Fruit fly (Drosophila melanogaster) whole organism, wandering third instar larva: Measurements from ENCODE around the gene CG14864.

Experiments
- Abd-B ChIP-seq: fragments of >200 bp; optimal IDR thresholded peaks from 2 replicates; lab custom pipeline; 2017; ENCODE audit warnings: missing biosample characterization, missing genetic modification characterization
- CG32264 ChIP-seq: fragments of 200-800 bp; sonication (Bioruptor generic); optimal IDR thresholded peaks from 2 replicates; lab custom pipeline; 2016; ENCODE audit warnings: missing biosample characterization, missing genetic modification characterization
- CG9705 ChIP-seq: fragments of 200-800 bp; sonication (Bioruptor generic); optimal IDR thresholded peaks from 2 replicates; lab custom pipeline; 2018; ENCODE audit warnings: missing biosample characterization, mild to moderate bottlenecking, missing genetic modification characterization
- CrebA ChIP-seq: fragments of 200-800 bp; sonication (Bioruptor generic); optimal IDR thresholded peaks from 2 replicates; lab custom pipeline; 2016; ENCODE audit warnings: missing biosample characterization, mild to moderate bottlenecking, missing genetic modification characterization, borderline replicate concordance
- Dfd ChIP-seq: fragments of >200 bp; optimal IDR thresholded peaks from 2 replicates; lab custom pipeline; 2017; ENCODE audit warnings: missing biosample characterization, missing genetic modification characterization
- Dif ChIP-seq: fragments of 200-275, 200-300 bp; sonication (Bioruptor generic); optimal IDR thresholded peaks from 2 replicates; lab custom pipeline; 2018; ENCODE audit warnings: missing biosample characterization, missing genetic modification characterization; ENCODE audit not compliant: partially characterized antibody
- GATAd ChIP-seq: sonication (Bioruptor generic); optimal IDR thresholded peaks from 2 replicates; lab custom pipeline; 2016; ENCODE audit warnings: missing biosample characterization, missing genetic modification characterization
- HLH106 ChIP-seq: fragments of 200-800 bp; optimal IDR thresholded peaks from 3 replicates; lab custom pipeline; 2019; ENCODE audit warnings: missing biosample characterization, mild to moderate bottlenecking, missing genetic modification characterization, moderate library complexity
- Hnf4 ChIP-seq: fragments of 200-800 bp; sonication (Bioruptor generic); optimal IDR thresholded peaks from 2 replicates; lab custom pipeline; 2016; ENCODE audit warnings: missing biosample characterization, mild to moderate bottlenecking, missing genetic modification characterization
- Hr78 ChIP-seq: fragments of >200 bp; optimal IDR thresholded peaks from 2 replicates; lab custom pipeline; 2017; ENCODE audit warnings: missing biosample characterization, missing genetic modification characterization
- Hr83 ChIP-seq: fragments of 200-300 bp; sonication (Bioruptor generic); optimal IDR thresholded peaks from 2 replicates; lab custom pipeline; 2016; ENCODE audit warnings: missing biosample characterization, mild to moderate bottlenecking, missing genetic modification characterization, moderate library complexity; ENCODE audit not compliant: poor library complexity, severe bottlenecking
- Jra ChIP-seq: sonication (Bioruptor generic); optimal IDR thresholded peaks from 2 replicates; lab custom pipeline; 2016; ENCODE audit warnings: missing biosample characterization, missing genetic modification characterization
- Mio ChIP-seq: sonication (Bioruptor generic); optimal IDR thresholded peaks from 2 replicates; lab custom pipeline; 2016; ENCODE audit warnings: missing biosample characterization, missing genetic modification characterization
- Myc ChIP-seq: fragments of >200 bp; optimal IDR thresholded peaks from 2 replicates; lab custom pipeline; 2017
- N ChIP-seq: fragments of >200 bp; optimal IDR thresholded peaks from 2 replicates; lab custom pipeline; 2018; ENCODE audit warnings: missing biosample characterization, missing external identifiers, missing genetic modification characterization
- OdsH ChIP-seq: fragments of 200-800 bp; sonication (Bioruptor generic); optimal IDR thresholded peaks from 2 replicates; lab custom pipeline; 2016; ENCODE audit warnings: missing biosample characterization, mild to moderate bottlenecking, missing genetic modification characterization
- Rel ChIP-seq, 2 experiments: fragments of 200-800 bp; sonication (Bioruptor generic) in 1 of 2; optimal IDR thresholded peaks; 2 replicates in 1 of 2; 3 replicates in 1 of 2; lab custom pipeline; 2016 to 2019; ENCODE audit warnings: mild to moderate bottlenecking in 2 of 2, missing biosample characterization in 2 of 2, missing genetic modification characterization in 2 of 2, moderate library complexity in 1 of 2
- Sp1 ChIP-seq: fragments of 200-800 bp; sonication (Bioruptor generic); optimal IDR thresholded peaks from 3 replicates; lab custom pipeline; 2019; ENCODE audit warnings: missing biosample characterization, mild to moderate bottlenecking, missing genetic modification characterization, moderate library complexity
- Vsx2 ChIP-seq: fragments of 200-300, 225-300 bp; sonication (Bioruptor generic); optimal IDR thresholded peaks from 2 replicates; lab custom pipeline; 2018; ENCODE audit warnings: missing biosample characterization, missing genetic modification characterization; ENCODE audit not compliant: partially characterized antibody
- br ChIP-seq: fragments of 200-800 bp; sonication (Bioruptor generic); optimal IDR thresholded peaks from 2 replicates; lab custom pipeline; 2016; ENCODE audit warnings: missing biosample characterization, missing genetic modification characterization
- brk ChIP-seq: fragments of 200-800 bp; sonication (Bioruptor generic); optimal IDR thresholded peaks from 2 replicates; lab custom pipeline; 2016; ENCODE audit warnings: missing biosample characterization, mild to moderate bottlenecking, missing genetic modification characterization
- dl ChIP-seq, 2 experiments: fragments of 175-275, 200-275 bp in 1 of 2; fragments of 200-275 bp in 1 of 2; sonication (Bioruptor generic); optimal IDR thresholded peaks; lab custom pipeline; 2018; ENCODE audit warnings: mild to moderate bottlenecking in 2 of 2, missing biosample characterization in 2 of 2, missing genetic modification characterization in 2 of 2, moderate library complexity in 2 of 2; ENCODE audit not compliant: partially characterized antibody in 2 of 2, insufficient read depth in 1 of 2
- dmrt93B ChIP-seq: fragments of 200-800 bp; sonication (Bioruptor generic); optimal IDR thresholded peaks from 2 replicates; lab custom pipeline; 2018; ENCODE audit warnings: missing biosample characterization, mild to moderate bottlenecking, missing genetic modification characterization
- dsf ChIP-seq: sonication (Bioruptor generic); optimal IDR thresholded peaks from 2 replicates; lab custom pipeline; 2016; ENCODE audit warnings: missing biosample characterization, missing genetic modification characterization, borderline replicate concordance
- ey ChIP-seq: fragments of 200-800 bp; sonication (Bioruptor generic); optimal IDR thresholded peaks from 2 replicates; lab custom pipeline; 2016; ENCODE audit warnings: missing biosample characterization, missing genetic modification characterization
- foxo ChIP-seq, 2 experiments: fragments of 200-800 bp; sonication (Bioruptor generic); optimal IDR thresholded peaks; 2 replicates in 1 of 2; 3 replicates in 1 of 2; lab custom pipeline; 2016 to 2017; ENCODE audit warnings: missing biosample characterization in 2 of 2, missing genetic modification characterization in 2 of 2
- fru ChIP-seq: fragments of 200-800 bp; sonication (Bioruptor generic); optimal IDR thresholded peaks from 3 replicates; lab custom pipeline; 2016; ENCODE audit warnings: missing biosample characterization, mild to moderate bottlenecking, missing genetic modification characterization
- h ChIP-seq: fragments of 200-800 bp; sonication (Bioruptor generic); optimal IDR thresholded peaks from 3 replicates; lab custom pipeline; 2016; ENCODE audit warnings: missing biosample characterization, mild to moderate bottlenecking, missing genetic modification characterization
- jim ChIP-seq: fragments of 175-275, 200-325 bp; sonication (Bioruptor generic); optimal IDR thresholded peaks from 2 replicates; lab custom pipeline; 2016; ENCODE audit warnings: missing biosample characterization, mild to moderate bottlenecking, missing genetic modification characterization
- lola ChIP-seq: fragments of >200 bp; optimal IDR thresholded peaks from 2 replicates; lab custom pipeline; 2017; ENCODE audit warnings: missing biosample characterization, missing genetic modification characterization
- pan ChIP-seq: fragments of >200 bp; optimal IDR thresholded peaks from 2 replicates; lab custom pipeline; 2017
- psq ChIP-seq: fragments of 200-800 bp; sonication (Bioruptor generic); optimal IDR thresholded peaks from 3 replicates; lab custom pipeline; 2017; ENCODE audit warnings: missing biosample characterization, mild to moderate bottlenecking, missing genetic modification characterization, moderate library complexity
- rgr ChIP-seq: fragments of 200-800 bp; sonication (Bioruptor generic); optimal IDR thresholded peaks from 3 replicates; lab custom pipeline; 2016; ENCODE audit warnings: missing biosample characterization, mild to moderate bottlenecking, missing genetic modification characterization
- sage ChIP-seq: fragments of 200-800 bp; sonication (Bioruptor generic); optimal IDR thresholded peaks from 2 replicates; lab custom pipeline; 2016; ENCODE audit warnings: missing biosample characterization, mild to moderate bottlenecking, missing genetic modification characterization
- sv ChIP-seq: fragments of 200-800 bp; sonication (Bioruptor generic); optimal IDR thresholded peaks from 3 replicates; lab custom pipeline; 2016; ENCODE audit warnings: missing biosample characterization, missing genetic modification characterization
- tai ChIP-seq: sonication (Bioruptor generic); optimal IDR thresholded peaks from 2 replicates; lab custom pipeline; 2016; ENCODE audit warnings: missing biosample characterization, missing genetic modification characterization
- usp ChIP-seq: fragments of >200 bp; optimal IDR thresholded peaks from 2 replicates; lab custom pipeline; 2017; ENCODE audit warnings: missing biosample characterization, missing genetic modification characterization
- woc ChIP-seq: sonication (Bioruptor generic); optimal IDR thresholded peaks from 2 replicates; lab custom pipeline; 2016; ENCODE audit warnings: missing biosample characterization, mild to moderate bottlenecking, missing genetic modification characterization

CG14864 gene

DNA sequence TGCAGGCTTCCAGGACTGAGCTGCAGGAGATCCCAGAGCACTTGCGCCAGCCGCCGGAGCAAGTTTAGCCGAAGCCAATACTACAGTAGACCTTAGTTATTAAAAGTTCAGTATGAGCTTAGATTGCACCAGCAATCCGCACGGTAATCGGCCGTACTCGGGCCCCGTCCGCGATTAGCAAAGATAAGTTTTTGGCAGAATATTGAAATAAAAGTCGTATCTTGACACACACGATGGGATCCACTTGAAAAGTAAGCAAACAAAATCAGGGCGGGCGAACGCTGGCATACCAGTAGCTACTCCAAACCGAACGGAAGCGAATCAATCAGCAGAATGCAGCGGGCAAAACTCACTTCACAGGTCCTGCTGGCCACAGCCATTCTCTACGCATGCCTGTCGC, 38.1 kb downstream of the CG14864 start, which contains the start of gene CG34316:
Gene CG34316, plus strand, starts transcription at position 301 of the 400 bp plus-strand sequence.
- no peak for TF ChIP-seq dl (GFP tag; optimal IDR thresholded peaks at IDR 0.05; lab: Kevin White, UChicago; ENCODE audit: insufficient read depth in 1 of 2, partially characterized antibody in 2 of 2)
- no peak for TF ChIP-seq Sp1
- no peak for TF ChIP-seq Hr78 (GFP tag; lab: Kevin White, UChicago)

DNA sequence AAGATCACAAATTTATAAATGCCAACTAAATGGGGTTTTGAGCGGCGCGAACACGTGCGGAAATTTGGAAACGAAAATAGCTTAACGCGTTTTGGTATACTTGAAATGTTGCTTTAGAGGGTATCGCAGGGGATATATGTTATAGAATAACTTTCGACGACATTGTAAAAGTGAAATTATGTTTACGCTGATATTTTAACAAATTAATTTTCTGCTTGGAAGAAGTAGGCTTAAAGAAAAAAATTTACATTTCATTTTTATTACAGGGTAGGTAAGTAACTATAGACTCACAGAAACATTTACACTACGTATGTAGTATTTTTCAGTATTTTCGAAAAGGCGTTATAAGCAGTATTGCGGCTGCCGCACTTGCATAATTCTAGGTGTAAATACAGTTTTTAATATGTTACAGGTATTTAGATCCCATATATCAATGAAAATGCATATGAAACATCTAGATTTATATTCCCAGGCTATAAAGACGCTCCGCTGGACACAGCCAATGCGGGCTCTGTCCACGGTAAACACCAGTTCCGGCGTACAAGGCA, 38.9 kb downstream of the CG14864 start, which contains the start of the genes Art3 and mRpS10:
Gene Art3, minus strand, starts transcription at position 80 of the 548 bp plus-strand sequence.
Gene mRpS10, plus strand, starts transcription at position 337 of the 548 bp plus-strand sequence.
- TF ChIP-seq CG32264 (GFP tag; lab: Kevin White, UChicago): peak; percentile 99
- no peak for TF ChIP-seq Hr78 (GFP tag; lab: Kevin White, UChicago)
- peak; percentile 100 for TF ChIP-seq Sp1
- TF ChIP-seq CG9705 (GFP tag; lab: Kevin White, UChicago): peak; percentile 100
- peak; percentile 100 for TF ChIP-seq OdsH (GFP tag; lab: Kevin White, UChicago)
- peak; percentile 99 for TF ChIP-seq sage (GFP tag; lab: Kevin White, UChicago)
- peak; percentile 99 for TF ChIP-seq br (GFP tag; lab: Kevin White, UChicago)
- TF ChIP-seq Rel (GFP tag; optimal IDR thresholded peaks at IDR 0.05; lab: Kevin White, UChicago): peak; percentile 91
- peak; percentile 99 for TF ChIP-seq Rel (tag; optimal IDR thresholded peaks at IDR 0.05; lab: Kevin White, UChicago)
- peak; percentile 100 for TF ChIP-seq fru (GFP tag; lab: Kevin White, UChicago)
- peak; percentile 99 for TF ChIP-seq Jra (GFP tag; lab: Kevin White, UChicago)
- TF ChIP-seq HLH106 (tag; lab: Kevin White, UChicago): peak; percentile 100
- peak; percentile 96 for TF ChIP-seq Mio (GFP tag; lab: Kevin White, UChicago)
- TF ChIP-seq psq: peak; percentile 99
- peak; percentile 100 for TF ChIP-seq h
- TF ChIP-seq brk (GFP tag; lab: Kevin White, UChicago): no peak
- TF ChIP-seq dsf: peak; percentile 98
- no peak for TF ChIP-seq dl (GFP tag; optimal IDR thresholded peaks at IDR 0.05; lab: Kevin White, UChicago; ENCODE audit: insufficient read depth in 1 of 2, partially characterized antibody in 2 of 2)
- no peak for TF ChIP-seq Dif (GFP tag; lab: Kevin White, UChicago)
- TF ChIP-seq Dfd (GFP tag; lab: Kevin White, UChicago): peak; percentile 99
- TF ChIP-seq Myc (lab: Kevin White, UChicago): peak; percentile 48
- TF ChIP-seq pan (lab: Kevin White, UChicago): peak; percentile 91
- TF ChIP-seq GATAd: peak; percentile 99
- peak; percentile 99 for TF ChIP-seq woc (GFP tag; lab: Kevin White, UChicago)
- no peak for TF ChIP-seq Vsx2
- TF ChIP-seq tai (GFP tag; lab: Kevin White, UChicago): no peak
- TF ChIP-seq dmrt93B: peak; percentile 100
- no peak for TF ChIP-seq usp (GFP tag; lab: Kevin White, UChicago)
- TF ChIP-seq lola: no peak
- peak; percentile 99 for TF ChIP-seq sv (GFP tag; lab: Kevin White, UChicago)
- TF ChIP-seq N (GFP tag; lab: Kevin White, UChicago): no peak
- TF ChIP-seq foxo (GFP tag; optimal IDR thresholded peaks at IDR 0.05; lab: Kevin White, UChicago): peak; percentile 97 to 100
- TF ChIP-seq Hr83 (GFP tag; lab: Kevin White, UChicago): peak; percentile 99
- no peak for TF ChIP-seq CrebA
- TF ChIP-seq Hnf4 (GFP tag; lab: Kevin White, UChicago): peak; percentile 100
- peak; percentile 99 for TF ChIP-seq ey (GFP tag; lab: Kevin White, UChicago)
- TF ChIP-seq Abd-B (GFP tag; lab: Kevin White, UChicago): no peak
- TF ChIP-seq rgr: peak; percentile 100
- peak; percentile 89 for TF ChIP-seq jim
